Worm (Caenorhabditis elegans) whole organism, late embryonic: ENCODE results near the gene lcmt-1.

Experiments used
- K02D7.2 ChIP-seq: sonication (generic microtip); optimal IDR thresholded peaks from 2 replicates; lab custom pipeline; 2017; ENCODE audit warnings: mild to moderate bottlenecking, missing genetic modification characterization, missing compliant biosample characterization
- Y22D7AL.16 ChIP-seq: sonication (generic microtip); optimal IDR thresholded peaks from 2 replicates; lab custom pipeline; 2016; ENCODE audit warnings: missing genetic modification characterization, missing compliant biosample characterization
- ama-1 ChIP-seq: fragments of 150-350 bp; optimal IDR thresholded peaks from 2 replicates; lab custom pipeline; 2014
- ceh-2 ChIP-seq: sonication (generic microtip); optimal IDR thresholded peaks from 2 replicates; lab custom pipeline; 2016; ENCODE audit warnings: missing genotype, missing genetic modification characterization, missing compliant biosample characterization
- ceh-45 ChIP-seq: fragments of 200-800 bp; sonication (Bioruptor generic); IDR thresholded peaks from 2 replicates; pipeline ENCODE4 v1.3.6; 2022; ENCODE audit warnings: missing genetic modification reagents, missing genetic modification characterization, missing compliant biosample characterization
- ceh-9 ChIP-seq: sonication (generic microtip); optimal IDR thresholded peaks from 2 replicates; lab custom pipeline; 2016; ENCODE audit warnings: mild to moderate bottlenecking, missing genetic modification characterization, inconsistent platforms, missing compliant biosample characterization
- che-1 ChIP-seq: sonication (generic microtip); optimal IDR thresholded peaks from 2 replicates; lab custom pipeline; 2016; ENCODE audit warnings: mild to moderate bottlenecking, missing genetic modification characterization, missing compliant biosample characterization
- nhr-11 ChIP-seq: fragments of 150-350 bp; optimal IDR thresholded peaks from 2 replicates; lab custom pipeline; 2014; ENCODE audit warnings: missing biosample characterization, missing genetic modification characterization
- nhr-232 ChIP-seq: sonication (generic microtip); optimal IDR thresholded peaks from 2 replicates; lab custom pipeline; 2016; ENCODE audit warnings: missing genetic modification characterization, missing compliant biosample characterization
- npax-4 ChIP-seq: sonication (generic microtip); optimal IDR thresholded peaks from 2 replicates; lab custom pipeline; 2016; ENCODE audit warnings: missing genetic modification characterization, missing compliant biosample characterization
- pqm-1 ChIP-seq: sonication (generic microtip); optimal IDR thresholded peaks from 2 replicates; lab custom pipeline; 2016; ENCODE audit warnings: missing genetic modification characterization, missing compliant biosample characterization
- unc-3 ChIP-seq, 2 experiments: fragments of 200-800 bp in 1 of 2; sonication (Bioruptor generic) in 1 of 2; sonication (generic microtip) in 1 of 2; conservative IDR thresholded peaks in 1 of 2; optimal IDR thresholded peaks in 1 of 2; 2 replicates each; pipeline versions ENCODE4 v1.3.6 to Lab custom; 2016 to 2022; ENCODE audit warnings: missing compliant biosample characterization in 2 of 2, missing genetic modification characterization in 2 of 2, missing genetic modification reagents in 1 of 2
- unc-42 ChIP-seq: sonication (generic microtip); optimal IDR thresholded peaks from 2 replicates; lab custom pipeline; 2016; ENCODE audit warnings: missing genotype, missing genetic modification characterization, missing compliant biosample characterization
- ztf-16 ChIP-seq: sonication (generic microtip); optimal IDR thresholded peaks from 2 replicates; lab custom pipeline; 2017; ENCODE audit warnings: missing genetic modification characterization, missing compliant biosample characterization

DNA sequence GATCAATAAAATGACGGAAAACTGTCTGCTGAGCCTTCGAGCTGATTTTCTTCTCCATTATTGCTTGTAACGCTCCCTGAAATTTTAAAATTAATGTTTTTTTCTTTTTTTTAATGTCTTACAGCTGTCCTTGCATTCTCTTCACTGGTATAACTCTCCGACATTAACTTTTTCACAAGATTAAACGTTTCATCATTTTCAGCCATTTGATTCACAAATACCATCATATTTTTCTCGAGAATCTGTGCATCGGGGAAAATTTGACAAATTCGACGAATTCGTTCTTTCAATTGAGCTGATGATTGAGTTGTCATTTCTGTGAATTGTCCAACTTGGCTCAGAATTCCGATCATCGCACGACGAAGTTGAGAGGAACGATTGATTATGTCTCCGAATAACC lies 33.9 kb upstream of the lcmt-1 start:
- no peak for TF ChIP-seq nhr-11
- TF ChIP-seq K02D7.2 (tag; lab: Kevin White, UChicago) = no peak
- no peak for TF ChIP-seq ceh-45 (GFP tag; lab: Robert Waterston, UW)
- TF ChIP-seq unc-3 (GFP tag; conservative IDR thresholded peaks at IDR 0.05; lab: Robert Waterston, UW) = no peak
- no peak for TF ChIP-seq unc-3 (tag; optimal IDR thresholded peaks at IDR 0.05; lab: Kevin White, UChicago)
- no peak for TF ChIP-seq ztf-16 (tag; lab: Kevin White, UChicago)
- no peak for TF ChIP-seq ceh-2
- no peak for TF ChIP-seq Y22D7AL.16 (tag; lab: Kevin White, UChicago)
- no peak for TF ChIP-seq nhr-232 (tag; lab: Kevin White, UChicago)
- no peak for TF ChIP-seq ama-1
- no peak for TF ChIP-seq pqm-1 (tag; lab: Kevin White, UChicago)
- TF ChIP-seq npax-4 (tag; lab: Kevin White, UChicago) = no peak
- TF ChIP-seq che-1 (tag; lab: Kevin White, UChicago) = no peak
- TF ChIP-seq ceh-9 = no peak
- TF ChIP-seq unc-42 = no peak
